Worm (Caenorhabditis elegans): ENCODE measurements around the gene oac-15.

Gene oac-15

DNA sequence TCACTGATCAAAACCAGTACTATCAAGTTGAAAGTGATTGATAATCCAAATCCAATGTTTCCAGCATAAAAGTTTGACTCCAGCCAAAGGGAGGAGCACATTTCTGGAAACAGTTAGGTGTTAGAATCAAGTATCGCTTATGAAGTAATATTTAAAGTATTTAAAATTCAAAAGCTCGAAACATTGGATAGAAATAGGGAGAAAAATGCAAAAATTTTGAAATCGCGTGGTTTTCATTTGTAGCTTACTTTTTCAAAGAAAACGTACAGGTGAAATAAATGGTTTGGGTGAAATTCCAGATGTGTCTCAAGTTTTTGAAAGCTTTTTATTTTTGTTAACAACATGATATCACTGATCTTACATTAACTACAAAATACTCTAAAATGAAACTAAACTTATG is 40.7 kb downstream of the oac-15 start, which contains the start of gene str-111:
TSS of gene str-111 (minus strand) at position 101 of the 400 bp plus-strand sequence.
- TF ChIP-seq mdl-1 (tag; optimal IDR thresholded peaks at IDR 0.05) (no peak), zag-1 (tag; optimal IDR thresholded peaks at IDR 0.05) (no peak), R02D3.7 (tag; optimal IDR thresholded peaks at IDR 0.05) (no peak), dmd-4 (tag; optimal IDR thresholded peaks at IDR 0.05) (no peak), egl-27 (tag; optimal IDR thresholded peaks at IDR 0.05) (no peak), ztf-4 (tag; optimal IDR thresholded peaks at IDR 0.05) (no peak), mab-5 (tag; optimal IDR thresholded peaks at IDR 0.05) (no peak), ZK546.5 (tag; optimal IDR thresholded peaks at IDR 0.05) (no peak), aly-2 (tag; optimal IDR thresholded peaks at IDR 0.05) (no peak), C34F6.9 (tag; optimal IDR thresholded peaks at IDR 0.05) (no peak), snpc-4 (tag; optimal IDR thresholded peaks at IDR 0.05) (no peak), sem-4 (tag; optimal IDR thresholded peaks at IDR 0.05) (no peak), crh-2 (tag; optimal IDR thresholded peaks at IDR 0.05) (no peak), lin-11 (tag; optimal IDR thresholded peaks at IDR 0.05) (no peak), gmeb-1 (tag; optimal IDR thresholded peaks at IDR 0.05) (no peak), nhr-12 (tag; optimal IDR thresholded peaks at IDR 0.05) (no peak), nhr-6 (tag; optimal IDR thresholded peaks at IDR 0.05) (no peak), ama-1 (optimal IDR thresholded peaks at IDR 0.05) (no peak)

DNA sequence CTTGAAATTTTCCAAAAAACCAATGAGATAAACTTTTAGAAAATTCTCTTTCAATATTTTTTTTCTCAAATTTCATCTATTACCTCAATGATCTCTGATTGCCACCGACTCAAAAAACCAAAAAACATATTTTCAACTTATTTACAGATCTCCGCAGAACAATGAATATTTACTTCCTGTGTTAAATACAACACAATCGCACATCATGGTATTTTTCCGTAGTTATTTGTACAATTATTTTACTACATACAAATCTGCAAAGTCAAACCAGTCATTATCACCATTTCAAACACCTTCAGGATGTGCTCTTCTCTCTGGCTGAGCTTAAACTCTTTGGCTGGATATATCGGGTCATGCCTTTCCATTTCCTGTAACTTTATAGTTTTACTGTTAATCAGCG is 43.8 kb downstream of the oac-15 start, which contains the start of gene str-108:
TSS of gene str-108 (plus strand) at position 301 of the 400 bp plus-strand sequence.
- TF ChIP-seq gmeb-1 (tag; optimal IDR thresholded peaks at IDR 0.05): no peak
- no peak for TF ChIP-seq egl-27 (tag; optimal IDR thresholded peaks at IDR 0.05)
- no peak for TF ChIP-seq ama-1 (optimal IDR thresholded peaks at IDR 0.05)
- no peak for TF ChIP-seq sma-3 (GFP tag; optimal IDR thresholded peaks at IDR 0.05)
- TF ChIP-seq lin-39 (tag; optimal IDR thresholded peaks at IDR 0.05): no peak
- TF ChIP-seq alr-1 (tag; optimal IDR thresholded peaks at IDR 0.05): no peak
- TF ChIP-seq nhr-23 (tag; optimal IDR thresholded peaks at IDR 0.05): no peak
- TF ChIP-seq mab-5 (tag; optimal IDR thresholded peaks at IDR 0.05): no peak
- TF ChIP-seq nhr-12 (tag; optimal IDR thresholded peaks at IDR 0.05): no peak
- TF ChIP-seq ztf-11 (tag; optimal IDR thresholded peaks at IDR 0.05): no peak
- TF ChIP-seq ceh-16 (tag; optimal IDR thresholded peaks at IDR 0.05): no peak
- no peak for TF ChIP-seq C34F6.9 (tag; optimal IDR thresholded peaks at IDR 0.05)
- TF ChIP-seq elt-1 (tag; optimal IDR thresholded peaks at IDR 0.05): no peak
- no peak for TF ChIP-seq lin-11 (tag; optimal IDR thresholded peaks at IDR 0.05)
- TF ChIP-seq nhr-237 (tag; optimal IDR thresholded peaks at IDR 0.05): no peak
- no peak for TF ChIP-seq zag-1 (tag; optimal IDR thresholded peaks at IDR 0.05)

DNA sequence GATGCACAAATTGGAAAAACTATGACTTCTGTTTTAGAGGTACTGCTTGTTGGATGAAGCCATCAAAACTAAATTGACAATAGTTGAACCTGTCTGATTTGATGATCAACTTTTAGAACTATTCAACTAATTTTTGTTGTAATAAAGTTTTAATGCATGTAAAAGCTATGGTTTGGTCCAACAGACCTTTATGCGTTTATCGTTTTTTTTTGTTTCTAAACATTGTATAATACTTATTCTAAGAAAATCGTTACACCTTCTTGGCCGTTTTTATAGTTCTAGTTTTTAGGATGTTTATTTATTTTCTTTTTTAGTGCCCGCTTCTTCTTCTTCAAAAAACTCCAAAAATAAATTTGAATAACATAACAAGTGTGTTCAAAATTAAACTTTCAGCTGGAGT is 46.0 kb downstream of the oac-15 start, which contains the start of gene F10A3.12:
TSS of gene F10A3.12 (plus strand) at position 301 of the 400 bp plus-strand sequence.
- TF ChIP-seq nhr-10 (tag; optimal IDR thresholded peaks at IDR 0.05): no peak
- no peak for TF ChIP-seq mdl-1 (tag; optimal IDR thresholded peaks at IDR 0.05)
- TF ChIP-seq ceh-16 (tag; optimal IDR thresholded peaks at IDR 0.05): no peak
- no peak for TF ChIP-seq ceh-82 (tag; optimal IDR thresholded peaks at IDR 0.05)
- no peak for TF ChIP-seq sem-4 (tag; optimal IDR thresholded peaks at IDR 0.05)

DNA sequence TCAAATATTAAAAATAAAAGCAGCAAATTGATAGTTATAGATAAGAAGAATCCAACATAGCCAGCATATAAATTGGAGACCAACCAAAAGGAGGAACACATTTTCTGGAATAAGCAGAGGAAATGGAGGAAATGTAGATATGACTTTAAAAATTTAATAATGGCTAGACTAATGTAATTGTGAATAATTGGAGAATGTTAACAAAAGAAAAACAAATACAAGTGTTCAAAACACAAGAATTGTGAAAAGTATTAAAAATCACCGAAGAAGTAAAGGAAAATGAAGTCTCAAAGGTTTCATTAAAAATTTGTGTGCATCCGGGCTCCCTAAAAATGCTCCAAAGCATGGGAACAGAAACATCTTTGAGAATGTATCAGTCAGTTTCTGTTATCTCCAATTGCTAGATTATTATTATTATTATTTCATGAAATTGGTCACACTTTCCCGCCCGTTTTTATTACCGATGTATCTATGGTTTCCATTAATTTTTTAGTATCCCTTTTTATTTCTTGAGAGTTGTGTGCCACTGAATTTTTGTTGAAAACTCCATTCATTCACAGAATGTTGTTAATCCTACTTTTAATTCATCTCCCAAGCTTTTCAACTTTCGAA is 47.5 kb downstream of the oac-15 start, which contains the start of the genes str-109 and F10A3.11:
TSS of gene str-109 (minus strand) at position 101 of the 612 bp plus-strand sequence.
TSS of gene F10A3.11 (plus strand) at position 562 of the 612 bp plus-strand sequence.
- no peak for TF ChIP-seq dmd-4 (tag; optimal IDR thresholded peaks at IDR 0.05)
- TF ChIP-seq elt-1 (tag; optimal IDR thresholded peaks at IDR 0.05): no peak
- no peak for TF ChIP-seq ztf-11 (tag; optimal IDR thresholded peaks at IDR 0.05)
- no peak for TF ChIP-seq sem-4 (tag; optimal IDR thresholded peaks at IDR 0.05)
- no peak for TF ChIP-seq snpc-4 (tag; optimal IDR thresholded peaks at IDR 0.05)
- no peak for TF ChIP-seq R02D3.7 (tag; optimal IDR thresholded peaks at IDR 0.05)
- no peak for TF ChIP-seq F13H6.1 (tag; optimal IDR thresholded peaks at IDR 0.05)
- no peak for TF ChIP-seq nhr-11 (tag; optimal IDR thresholded peaks at IDR 0.05)
- no peak for TF ChIP-seq mab-5 (tag; optimal IDR thresholded peaks at IDR 0.05)
- TF ChIP-seq lsy-2 (tag; optimal IDR thresholded peaks at IDR 0.05): no peak
- no peak for TF ChIP-seq crh-2 (tag; optimal IDR thresholded peaks at IDR 0.05)
- TF ChIP-seq ztf-4 (tag; optimal IDR thresholded peaks at IDR 0.05): no peak
- no peak for TF ChIP-seq alr-1 (tag; optimal IDR thresholded peaks at IDR 0.05)
- TF ChIP-seq fos-1 (tag; optimal IDR thresholded peaks at IDR 0.05): no peak

DNA sequence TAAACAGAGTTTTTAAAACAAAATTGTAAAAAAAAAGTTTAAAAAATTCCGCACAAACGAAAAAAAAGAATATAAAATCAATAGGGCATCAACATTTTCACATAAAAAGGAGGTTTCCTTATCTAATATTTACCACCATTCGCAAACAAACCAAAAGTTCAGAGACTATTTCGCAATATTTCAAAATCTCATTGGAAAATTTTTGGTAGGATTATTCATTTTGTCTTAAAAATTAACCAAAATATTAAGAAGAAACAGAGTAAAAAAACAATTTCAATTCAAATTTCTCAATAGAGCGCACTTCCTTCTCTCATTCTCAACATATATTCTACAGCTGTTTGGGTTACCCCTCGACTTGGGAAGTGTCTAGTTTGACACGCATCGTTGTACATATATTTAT is 49.6 kb downstream of the oac-15 start:
- TF ChIP-seq blmp-1 (tag; optimal IDR thresholded peaks at IDR 0.05; ENCODE audit: insufficient read depth) (no peak), nhr-129 (tag; optimal IDR thresholded peaks at IDR 0.05) (peak; percentile 83), elt-1 (tag; optimal IDR thresholded peaks at IDR 0.05) (no peak), fos-1 (tag; optimal IDR thresholded peaks at IDR 0.05) (peak; percentile 62), ceh-16 (tag; optimal IDR thresholded peaks at IDR 0.05) (no peak), lsy-2 (tag; optimal IDR thresholded peaks at IDR 0.05) (no peak), nhr-77 (tag; optimal IDR thresholded peaks at IDR 0.05) (no peak), nhr-12 (tag; optimal IDR thresholded peaks at IDR 0.05) (no peak), crh-2 (tag; optimal IDR thresholded peaks at IDR 0.05) (no peak), gmeb-1 (tag; optimal IDR thresholded peaks at IDR 0.05) (no peak), unc-55 (GFP tag; optimal IDR thresholded peaks at IDR 0.05) (peak; percentile 56)
